Fruit fly (Drosophila melanogaster): ENCODE measurements around the gene CG12362.

- no peak for TF ChIP-seq ttk (optimal IDR thresholded peaks at IDR 0.05)
- TF ChIP-seq psq (optimal IDR thresholded peaks at IDR 0.05) = no peak
Observed at dm6 chr3L:10428746-10429145, 16.1 kb downstream of the CG12362 start.
